Worm (Caenorhabditis elegans) whole organism, L3 larva: ENCODE data around the gene C31H1.2.
A peak's percentile ranks its signal among the peaks of the same experiment; 100 is the strongest.

Experiments
- R02D3.7 ChIP-seq: fragments of 150-350 bp; optimal IDR thresholded peaks from 2 replicates; lab custom pipeline; 2014; ENCODE audit warnings: missing biosample characterization, missing genetic modification characterization
- ZK546.5 ChIP-seq: sonication (generic microtip); optimal IDR thresholded peaks from 2 replicates; lab custom pipeline; 2017; ENCODE audit warnings: missing biosample characterization, missing genetic modification characterization
- aly-2 ChIP-seq: fragments of 150-350 bp; optimal IDR thresholded peaks from 2 replicates; lab custom pipeline; 2014; ENCODE audit warnings: missing biosample characterization, missing genetic modification characterization
- ceh-16 ChIP-seq: sonication (generic microtip); optimal IDR thresholded peaks from 2 replicates; lab custom pipeline; 2017; ENCODE audit warnings: missing biosample characterization, missing genetic modification characterization
- ceh-28 ChIP-seq: fragments of 150-350 bp; optimal IDR thresholded peaks from 2 replicates; lab custom pipeline; 2014; ENCODE audit warnings: missing biosample characterization, missing genetic modification reagents, missing genetic modification characterization
- ceh-9 ChIP-seq: sonication (generic microtip); optimal IDR thresholded peaks from 2 replicates; lab custom pipeline; 2018; ENCODE audit warnings: missing biosample characterization, missing genetic modification characterization
- daf-12 ChIP-seq: fragments of 150-350 bp; optimal IDR thresholded peaks from 2 replicates; lab custom pipeline; 2014; ENCODE audit warnings: missing biosample characterization, missing genetic modification reagents, missing genetic modification characterization
- egl-27 ChIP-seq: sonication (generic microtip); optimal IDR thresholded peaks from 4 replicates; lab custom pipeline; 2017; ENCODE audit warnings: missing biosample characterization, missing genetic modification reagents, missing genetic modification characterization
- egl-5 ChIP-seq: fragments of 150-350 bp; optimal IDR thresholded peaks from 2 replicates; lab custom pipeline; 2017; ENCODE audit warnings: missing biosample characterization, missing genetic modification reagents, missing genetic modification characterization, inconsistent platforms
- elt-1 ChIP-seq: fragments of 150-350 bp; optimal IDR thresholded peaks from 2 replicates; lab custom pipeline; 2014; ENCODE audit warnings: missing biosample characterization, missing genetic modification characterization
- elt-2 ChIP-seq: sonication (generic microtip); optimal IDR thresholded peaks from 2 replicates; lab custom pipeline; 2016; ENCODE audit warnings: missing genetic modification reagents, mild to moderate bottlenecking, missing genetic modification characterization, missing compliant biosample characterization
- fkh-2 ChIP-seq: fragments of 150-350 bp; optimal IDR thresholded peaks from 2 replicates; lab custom pipeline; 2014; ENCODE audit warnings: missing biosample characterization, missing genetic modification reagents, missing genetic modification characterization
- fos-1 ChIP-seq: fragments of 150-350 bp; optimal IDR thresholded peaks from 2 replicates; lab custom pipeline; 2014; ENCODE audit warnings: missing biosample characterization, missing genetic modification characterization
- hmg-11 ChIP-seq: sonication (generic microtip); optimal IDR thresholded peaks from 2 replicates; lab custom pipeline; 2016; ENCODE audit warnings: missing genetic modification characterization, missing compliant biosample characterization
- jun-1 ChIP-seq: fragments of 150-350 bp; optimal IDR thresholded peaks from 2 replicates; lab custom pipeline; 2014; ENCODE audit warnings: missing biosample characterization, missing genetic modification reagents, missing genetic modification characterization
- lin-15B ChIP-seq: fragments of 150-350 bp; optimal IDR thresholded peaks from 2 replicates; lab custom pipeline; 2014; ENCODE audit warnings: missing biosample characterization, missing genetic modification characterization
- lin-39 ChIP-seq: fragments of 150-350 bp; optimal IDR thresholded peaks from 2 replicates; lab custom pipeline; 2018; ENCODE audit warnings: missing biosample characterization, missing genetic modification reagents, missing genetic modification characterization
- mdl-1 ChIP-seq: fragments of 150-350 bp; optimal IDR thresholded peaks from 2 replicates; lab custom pipeline; 2014; ENCODE audit warnings: missing biosample characterization, missing genetic modification characterization
- mml-1 ChIP-seq: fragments of 150-350 bp; sonication (generic microtip); optimal IDR thresholded peaks from 3 replicates; lab custom pipeline; 2014; ENCODE audit warnings: missing biosample characterization, missing genetic modification characterization
- nfya-1 ChIP-seq: sonication (generic microtip); optimal IDR thresholded peaks from 2 replicates; lab custom pipeline; 2017; ENCODE audit warnings: missing genetic modification characterization, mild to moderate bottlenecking, missing compliant biosample characterization, antibody characterized with exemption, moderate library complexity; ENCODE audit not compliant: insufficient read depth
- nhr-11 ChIP-seq: fragments of 150-350 bp; optimal IDR thresholded peaks from 2 replicates; lab custom pipeline; 2014; ENCODE audit warnings: missing biosample characterization, missing genetic modification characterization
- nhr-12 ChIP-seq: fragments of 150-350 bp; optimal IDR thresholded peaks from 2 replicates; lab custom pipeline; 2014; ENCODE audit warnings: missing biosample characterization, missing genetic modification characterization
- nhr-23 ChIP-seq: fragments of 150-350 bp; optimal IDR thresholded peaks from 2 replicates; lab custom pipeline; 2014; ENCODE audit warnings: missing biosample characterization, missing genetic modification reagents, missing genetic modification characterization
- nhr-237 ChIP-seq: fragments of 150-350 bp; optimal IDR thresholded peaks from 2 replicates; lab custom pipeline; 2014; ENCODE audit warnings: missing biosample characterization, missing genetic modification characterization
- nhr-25 ChIP-seq: sonication (generic microtip); optimal IDR thresholded peaks from 2 replicates; lab custom pipeline; 2017; ENCODE audit warnings: missing biosample characterization, missing genetic modification characterization
- nhr-43 ChIP-seq: sonication (generic microtip); optimal IDR thresholded peaks from 2 replicates; lab custom pipeline; 2016; ENCODE audit warnings: mild to moderate bottlenecking, missing genetic modification characterization, missing compliant biosample characterization; ENCODE audit not compliant: poor library complexity, severe bottlenecking
- nhr-67 ChIP-seq: fragments of 150-350 bp; optimal IDR thresholded peaks from 2 replicates; lab custom pipeline; 2014; ENCODE audit warnings: missing biosample characterization, missing genetic modification characterization
- nhr-76 ChIP-seq: fragments of 150-350 bp; sonication (generic microtip); optimal IDR thresholded peaks from 5 replicates; lab custom pipeline; 2014; ENCODE audit warnings: missing biosample characterization, missing genetic modification characterization
- nhr-77 ChIP-seq: fragments of 150-350 bp; optimal IDR thresholded peaks from 2 replicates; lab custom pipeline; 2014; ENCODE audit warnings: missing biosample characterization, missing genetic modification characterization
- pha-4 ChIP-seq: fragments of 150-350 bp; optimal IDR thresholded peaks from 2 replicates; lab custom pipeline; 2014; ENCODE audit warnings: missing biosample characterization, missing genetic modification reagents, missing genetic modification characterization
- pqm-1 ChIP-seq: fragments of 150-350 bp; optimal IDR thresholded peaks from 2 replicates; lab custom pipeline; 2017; ENCODE audit warnings: missing biosample characterization, missing genetic modification characterization, inconsistent platforms
- sea-2 ChIP-seq: fragments of 150-350 bp; sonication (generic microtip); optimal IDR thresholded peaks from 4 replicates; lab custom pipeline; 2014; ENCODE audit warnings: missing biosample characterization, missing genetic modification reagents, missing genetic modification characterization
- skn-1 ChIP-seq: fragments of 150-350 bp; optimal IDR thresholded peaks from 2 replicates; lab custom pipeline; 2014; ENCODE audit warnings: missing biosample characterization, missing genetic modification characterization
- snpc-4 ChIP-seq: fragments of 150-350 bp; optimal IDR thresholded peaks from 2 replicates; lab custom pipeline; 2014; ENCODE audit warnings: missing biosample characterization, missing genetic modification characterization
- tbx-2 ChIP-seq: sonication (generic microtip); optimal IDR thresholded peaks from 2 replicates; lab custom pipeline; 2016; ENCODE audit warnings: mild to moderate bottlenecking, missing genetic modification characterization, missing compliant biosample characterization
- unc-39 ChIP-seq: sonication (generic microtip); optimal IDR thresholded peaks from 4 replicates; lab custom pipeline; 2017; ENCODE audit warnings: missing biosample characterization, missing genetic modification characterization
- unc-62 ChIP-seq: fragments of 150-350 bp; sonication (generic microtip); optimal IDR thresholded peaks from 4 replicates; lab custom pipeline; 2014; ENCODE audit warnings: missing biosample characterization, missing genetic modification reagents, missing genetic modification characterization
- zag-1 ChIP-seq: fragments of 150-350 bp; optimal IDR thresholded peaks from 2 replicates; lab custom pipeline; 2014; ENCODE audit warnings: missing biosample characterization, missing genetic modification characterization
- ztf-11 ChIP-seq: fragments of 150-350 bp; optimal IDR thresholded peaks from 2 replicates; lab custom pipeline; 2014; ENCODE audit warnings: missing biosample characterization, missing genetic modification characterization
- ztf-4 ChIP-seq: fragments of 150-350 bp; optimal IDR thresholded peaks from 2 replicates; lab custom pipeline; 2014; ENCODE audit warnings: missing biosample characterization, missing genetic modification characterization

Gene C31H1.2

ce11 chrIV:5796694-5797093, 5.6 kb downstream of the C31H1.2 start, which contains the start of gene C31H1.5:
Gene C31H1.5 (minus strand): TSS chrIV:5796794.
- TF ChIP-seq pha-4 (no peak), nhr-11 (tag; lab: Kevin White, UChicago) (no peak), ZK546.5 (no peak), elt-1 (tag; lab: Kevin White, UChicago) (no peak), nhr-237 (tag; lab: Kevin White, UChicago) (no peak), lin-15B (tag; lab: Kevin White, UChicago) (no peak), ztf-11 (tag; lab: Kevin White, UChicago) (no peak)

DNA sequence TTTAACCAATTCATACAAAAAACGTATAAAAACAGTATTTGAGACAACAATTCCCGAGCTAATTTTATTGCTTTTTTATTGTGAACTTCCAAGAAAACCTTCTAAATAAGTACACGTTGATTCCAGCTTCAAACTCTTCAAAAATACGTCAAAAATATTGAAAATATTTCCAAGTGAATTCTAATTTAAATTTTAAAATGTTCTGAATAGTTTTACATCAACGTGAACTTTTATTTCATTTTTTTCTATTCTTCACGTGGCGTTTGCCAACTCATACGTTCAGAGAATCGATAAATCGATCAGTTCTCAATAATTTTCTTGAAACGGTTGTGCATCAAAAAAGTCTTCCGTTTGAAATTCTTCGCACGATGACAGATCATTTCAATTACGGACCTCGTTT, 6.1 kb downstream of the C31H1.2 start, which contains the start of gene C31H1.1:
TSS of gene C31H1.1 (plus strand) at position 301 of the 400 bp plus-strand sequence.
- TF ChIP-seq ceh-9 (tag; lab: Kevin White, UChicago) (no peak), lin-15B (tag; lab: Kevin White, UChicago) (no peak), nhr-23 (tag; lab: Kevin White, UChicago) (no peak), ztf-11 (tag; lab: Kevin White, UChicago) (no peak), aly-2 (tag; lab: Kevin White, UChicago) (no peak)

ce11 chrIV:5799577-5799976, 8.5 kb downstream of the C31H1.2 start:
- TF ChIP-seq mml-1 (tag; lab: Kevin White, UChicago), result no peak
- no peak for TF ChIP-seq nhr-67 (tag; lab: Kevin White, UChicago)
- TF ChIP-seq pqm-1 (tag; lab: Kevin White, UChicago), result no peak
- no peak for TF ChIP-seq ztf-11 (tag; lab: Kevin White, UChicago)
- TF ChIP-seq nhr-43 (tag; lab: Kevin White, UChicago), result no peak
- no peak for TF ChIP-seq ceh-16 (tag; lab: Kevin White, UChicago)
- no peak for TF ChIP-seq ZK546.5
- TF ChIP-seq sea-2 (GFP tag; lab: Kevin White, UChicago), result no peak
- TF ChIP-seq fos-1 (tag; lab: Kevin White, UChicago), result no peak
- no peak for TF ChIP-seq elt-2 (tag; lab: Kevin White, UChicago)
- no peak for TF ChIP-seq elt-1 (tag; lab: Kevin White, UChicago)
- TF ChIP-seq nhr-23 (tag; lab: Kevin White, UChicago), result no peak
- TF ChIP-seq aly-2 (tag; lab: Kevin White, UChicago), result no peak
- TF ChIP-seq, all 47 proteins: peak for 0

ce11 chrIV:5803510-5804013, 12.5 kb downstream of the C31H1.2 start:
- TF ChIP-seq nhr-76, result no peak
- TF ChIP-seq ztf-4 (tag; lab: Kevin White, UChicago), result no peak
- no peak for TF ChIP-seq ceh-16 (tag; lab: Kevin White, UChicago)
- no peak for TF ChIP-seq nhr-43 (tag; lab: Kevin White, UChicago)
- no peak for TF ChIP-seq tbx-2 (tag; lab: Kevin White, UChicago)
- no peak for TF ChIP-seq lin-15B (tag; lab: Kevin White, UChicago)
- no peak for TF ChIP-seq nhr-12 (tag; lab: Kevin White, UChicago)
- no peak for TF ChIP-seq hmg-11 (tag; lab: Kevin White, UChicago)
- TF ChIP-seq elt-1 (tag; lab: Kevin White, UChicago), result no peak
- no peak for TF ChIP-seq unc-62
- no peak for TF ChIP-seq lin-39
- TF ChIP-seq snpc-4 (tag; lab: Kevin White, UChicago), result no peak
- no peak for TF ChIP-seq ceh-28 (tag; lab: Kevin White, UChicago)
- TF ChIP-seq elt-2 (tag; lab: Kevin White, UChicago), result no peak
- no peak for TF ChIP-seq fkh-2 (tag; lab: Kevin White, UChicago)
- TF ChIP-seq pqm-1 (tag; lab: Kevin White, UChicago), result no peak
- TF ChIP-seq unc-39 (tag; lab: Kevin White, UChicago), result no peak
- TF ChIP-seq skn-1 (tag; lab: Kevin White, UChicago), result no peak
- TF ChIP-seq daf-12 (tag; lab: Kevin White, UChicago), result no peak
- TF ChIP-seq nhr-25 (tag; lab: Kevin White, UChicago), result no peak

DNA sequence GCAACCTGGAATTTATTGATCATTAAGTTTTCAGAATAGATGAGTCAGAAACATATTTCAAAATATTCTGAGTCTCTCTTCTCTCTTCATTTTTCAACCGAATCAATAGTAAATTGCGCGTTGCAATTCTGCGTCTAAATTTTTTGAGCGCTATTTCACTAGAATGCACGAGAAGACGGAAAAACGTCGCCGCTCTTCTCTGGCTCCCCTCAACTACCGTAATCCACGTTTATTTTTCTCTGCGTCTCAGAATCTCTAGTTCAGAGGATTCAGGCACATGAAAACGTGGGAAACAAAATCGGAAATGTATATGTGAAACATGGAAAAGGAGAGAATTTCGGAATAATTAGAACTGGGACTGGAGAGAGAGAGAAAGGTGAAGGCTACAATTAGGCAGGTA, 14.4 kb downstream of the C31H1.2 start:
- TF ChIP-seq unc-62 (peak; percentile 8), nhr-11 (tag; lab: Kevin White, UChicago) (no peak), nhr-77 (tag; lab: Kevin White, UChicago) (no peak), unc-39 (tag; lab: Kevin White, UChicago) (no peak), ceh-16 (tag; lab: Kevin White, UChicago) (no peak), jun-1 (peak; percentile 57), elt-1 (tag; lab: Kevin White, UChicago) (no peak), sea-2 (GFP tag; lab: Kevin White, UChicago) (no peak), lin-39 (peak; percentile 63), nfya-1 (peak; percentile 95), pha-4 (peak; percentile 30), aly-2 (tag; lab: Kevin White, UChicago) (no peak), R02D3.7 (tag; lab: Kevin White, UChicago) (no peak), egl-27 (tag; lab: Kevin White, UChicago) (no peak), ZK546.5 (no peak), nhr-76 (no peak), nhr-43 (tag; lab: Kevin White, UChicago) (no peak), elt-2 (tag; lab: Kevin White, UChicago) (no peak), mdl-1 (tag; lab: Kevin White, UChicago) (no peak), zag-1 (tag; lab: Kevin White, UChicago) (no peak), nhr-25 (tag; lab: Kevin White, UChicago) (no peak), nhr-12 (tag; lab: Kevin White, UChicago) (no peak), egl-5 (no peak), ztf-11 (tag; lab: Kevin White, UChicago) (no peak), pqm-1 (tag; lab: Kevin White, UChicago) (no peak)
